Worm (Caenorhabditis elegans): ENCODE measurements around the gene eor-2.

ce11 chrX:14594825-14595224 is 8.0 kb upstream of the eor-2 start, which contains the start of gene C44H4.8:
- TF ChIP-seq nhr-11 (tag; optimal IDR thresholded peaks at IDR 0.05) (no peak), ceh-9 (tag; optimal IDR thresholded peaks at IDR 0.05) (no peak), ztf-11 (tag; optimal IDR thresholded peaks at IDR 0.05) (no peak), nhr-237 (tag; optimal IDR thresholded peaks at IDR 0.05) (no peak), ama-1 (optimal IDR thresholded peaks at IDR 0.05) (no peak), fkh-10 (GFP tag; optimal IDR thresholded peaks at IDR 0.05) (no peak)

Data from whole organism, L3 larva.